Worm (Caenorhabditis elegans): ENCODE results near the gene srh-31.

The srh-31 gene

DNA sequence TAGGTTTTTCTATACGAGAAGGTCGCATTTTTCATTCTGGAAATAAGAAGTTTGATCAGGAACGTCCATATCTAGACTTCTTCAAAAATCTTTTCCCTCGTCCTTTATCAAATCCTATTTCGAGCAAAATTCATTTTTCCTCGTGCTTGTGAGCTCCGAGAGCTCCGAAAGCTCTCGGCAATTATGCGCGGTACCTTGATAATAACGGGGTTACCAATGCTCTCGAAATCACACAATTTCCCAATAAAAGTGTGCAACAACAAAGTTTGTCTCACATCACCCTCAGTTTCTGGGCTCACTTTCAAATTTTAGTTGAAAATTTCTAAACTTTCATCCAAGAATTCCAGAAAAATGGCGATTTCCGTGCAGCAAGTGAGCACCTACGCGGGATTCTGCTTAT is 38.6 kb upstream of the srh-31 start, which contains the start of gene str-89:
Gene str-89 (plus strand): TSS at position 301 of the 400 bp plus-strand sequence.
- no peak for TF ChIP-seq hlh-30 (tag; optimal IDR thresholded peaks at IDR 0.05; ENCODE audit: insufficient read depth)
- TF ChIP-seq C08G9.2 (tag; optimal IDR thresholded peaks at IDR 0.05) = no peak
- TF ChIP-seq hlh-13 (GFP tag; optimal IDR thresholded peaks at IDR 0.05) = no peak
- no peak for TF ChIP-seq Y22D7AL.16 (tag; optimal IDR thresholded peaks at IDR 0.05)
- TF ChIP-seq unc-86 (tag; optimal IDR thresholded peaks at IDR 0.05) = no peak
- TF ChIP-seq syd-9 (tag; optimal IDR thresholded peaks at IDR 0.05) = no peak
- no peak for TF ChIP-seq ceh-14 (tag; optimal IDR thresholded peaks at IDR 0.05)
- TF ChIP-seq che-1 (tag; optimal IDR thresholded peaks at IDR 0.05) = no peak
- no peak for TF ChIP-seq fkh-6 (tag; optimal IDR thresholded peaks at IDR 0.05)
- TF ChIP-seq ceh-18 (tag; optimal IDR thresholded peaks at IDR 0.05) = no peak
- no peak for TF ChIP-seq zip-5 (tag; optimal IDR thresholded peaks at IDR 0.05)
- no peak for TF ChIP-seq mec-3 (tag; optimal IDR thresholded peaks at IDR 0.05; ENCODE audit: borderline replicate concordance)
- no peak for TF ChIP-seq ets-4 (tag; optimal IDR thresholded peaks at IDR 0.05)

- TF ChIP-seq dve-1 (tag; optimal IDR thresholded peaks at IDR 0.05) = no peak
- no peak for TF ChIP-seq rnt-1 (tag; optimal IDR thresholded peaks at IDR 0.05)
- no peak for TF ChIP-seq tbx-2 (tag; optimal IDR thresholded peaks at IDR 0.05)
- TF ChIP-seq madf-2 (tag; optimal IDR thresholded peaks at IDR 0.05) = no peak
- TF ChIP-seq ref-2 (tag; optimal IDR thresholded peaks at IDR 0.05) = no peak
- TF ChIP-seq C38D4.7 (GFP tag; optimal IDR thresholded peaks at IDR 0.05) = no peak
- TF ChIP-seq syd-9 (tag; optimal IDR thresholded peaks at IDR 0.05) = no peak
- TF ChIP-seq ceh-18 (tag; optimal IDR thresholded peaks at IDR 0.05) = no peak
- no peak for TF ChIP-seq fax-1 (tag; optimal IDR thresholded peaks at IDR 0.05)
- TF ChIP-seq unc-86 (tag; optimal IDR thresholded peaks at IDR 0.05) = no peak
- TF ChIP-seq pag-3 (tag; optimal IDR thresholded peaks at IDR 0.05; ENCODE audit: borderline replicate concordance) = no peak
- no peak for TF ChIP-seq nhr-11 (tag; optimal IDR thresholded peaks at IDR 0.05)
- TF ChIP-seq unc-55 (GFP tag; optimal IDR thresholded peaks at IDR 0.05) = no peak
- TF ChIP-seq ceh-2 (tag; optimal IDR thresholded peaks at IDR 0.05) = no peak
- no peak for TF ChIP-seq ceh-6 (GFP tag; optimal IDR thresholded peaks at IDR 0.05)
- TF ChIP-seq ztf-16 (tag; optimal IDR thresholded peaks at IDR 0.05) = no peak
- no peak for TF ChIP-seq K02D7.2 (tag; optimal IDR thresholded peaks at IDR 0.05)
- TF ChIP-seq npax-4 (tag; optimal IDR thresholded peaks at IDR 0.05) = no peak
Measured at ce11 chrV:17673343-17673742, 33.8 kb upstream of the srh-31 start, which contains the start of gene str-93. Gene str-93, minus strand, starts transcription at chrV:17673443.

- TF ChIP-seq C08G9.2 (tag; optimal IDR thresholded peaks at IDR 0.05) (no peak), pros-1 (tag; optimal IDR thresholded peaks at IDR 0.05) (no peak), ceh-31 (tag; optimal IDR thresholded peaks at IDR 0.05) (no peak), syd-9 (tag; optimal IDR thresholded peaks at IDR 0.05) (no peak), ceh-6 (GFP tag; optimal IDR thresholded peaks at IDR 0.05) (no peak), ttx-3 (tag; optimal IDR thresholded peaks at IDR 0.05) (no peak), ceh-18 (tag; optimal IDR thresholded peaks at IDR 0.05) (no peak), elt-4 (tag; optimal IDR thresholded peaks at IDR 0.05) (no peak), lin-11 (tag; optimal IDR thresholded peaks at IDR 0.05) (no peak), tbx-2 (tag; optimal IDR thresholded peaks at IDR 0.05) (no peak)
Measured at ce11 chrV:17676553-17676952, 30.6 kb upstream of the srh-31 start, which contains the start of gene str-92. Gene str-92, minus strand, starts transcription at chrV:17676653.

ce11 chrV:17683290-17683689 is 23.8 kb upstream of the srh-31 start:
- TF ChIP-seq ceh-30 (tag; optimal IDR thresholded peaks at IDR 0.05) (no peak), mec-3 (tag; optimal IDR thresholded peaks at IDR 0.05; ENCODE audit: borderline replicate concordance) (no peak), ceh-6 (GFP tag; optimal IDR thresholded peaks at IDR 0.05) (no peak), K09A11.1 (tag; optimal IDR thresholded peaks at IDR 0.05; ENCODE audit: insufficient read depth) (no peak), ceh-19 (GFP tag; optimal IDR thresholded peaks at IDR 0.05) (no peak), unc-42 (tag; optimal IDR thresholded peaks at IDR 0.05) (no peak), C08G9.2 (tag; optimal IDR thresholded peaks at IDR 0.05) (no peak), ceh-24 (tag; optimal IDR thresholded peaks at IDR 0.05) (no peak), ceh-2 (tag; optimal IDR thresholded peaks at IDR 0.05) (no peak)

All from whole organism, late embryonic.